Fruit fly (Drosophila melanogaster) whole organism, pupa: ENCODE data around the gene CG13059.
A peak's percentile ranks its signal among the peaks of the same experiment; 100 is the strongest.

Source experiments
- CG15710 ChIP-seq: fragments of 200-800 bp; sonication (Bioruptor generic); optimal IDR thresholded peaks from 2 replicates; lab custom pipeline; 2018; ENCODE audit warnings: missing biosample characterization, mild to moderate bottlenecking, missing genetic modification characterization, moderate library complexity
- CG4496 ChIP-seq: fragments of 200-800 bp; sonication (Bioruptor generic); IDR thresholded peaks from 3 replicates; pipeline ENCODE4 v1.3.6; 2022; ENCODE audit warnings: missing biosample characterization, missing genetic modification characterization
- CG8301 ChIP-seq: fragments of 200-800 bp; sonication (Bioruptor generic); optimal IDR thresholded peaks from 2 replicates; lab custom pipeline; 2018; ENCODE audit warnings: missing biosample characterization, mild to moderate bottlenecking, missing genetic modification characterization
- CG9948 ChIP-seq: fragments of 200-800 bp; sonication (Bioruptor generic); optimal IDR thresholded peaks from 2 replicates; lab custom pipeline; 2018; ENCODE audit warnings: missing biosample characterization, mild to moderate bottlenecking, missing genetic modification characterization, moderate library complexity
- EcR ChIP-seq: fragments of 200-800 bp; sonication (Bioruptor generic); optimal IDR thresholded peaks from 3 replicates; lab custom pipeline; 2019; ENCODE audit warnings: missing biosample characterization, missing genetic modification characterization, mild to moderate bottlenecking, moderate library complexity, missing genetic modification reagents
- Pif1B ChIP-seq: fragments of 200-800 bp; sonication (Bioruptor generic); optimal IDR thresholded peaks from 3 replicates; lab custom pipeline; 2016; ENCODE audit warnings: missing biosample characterization, missing genetic modification characterization
- gl ChIP-seq: fragments of 200-800 bp; sonication (Bioruptor generic); optimal IDR thresholded peaks from 2 replicates; lab custom pipeline; 2018; ENCODE audit warnings: missing biosample characterization, mild to moderate bottlenecking, missing genetic modification characterization

DNA sequence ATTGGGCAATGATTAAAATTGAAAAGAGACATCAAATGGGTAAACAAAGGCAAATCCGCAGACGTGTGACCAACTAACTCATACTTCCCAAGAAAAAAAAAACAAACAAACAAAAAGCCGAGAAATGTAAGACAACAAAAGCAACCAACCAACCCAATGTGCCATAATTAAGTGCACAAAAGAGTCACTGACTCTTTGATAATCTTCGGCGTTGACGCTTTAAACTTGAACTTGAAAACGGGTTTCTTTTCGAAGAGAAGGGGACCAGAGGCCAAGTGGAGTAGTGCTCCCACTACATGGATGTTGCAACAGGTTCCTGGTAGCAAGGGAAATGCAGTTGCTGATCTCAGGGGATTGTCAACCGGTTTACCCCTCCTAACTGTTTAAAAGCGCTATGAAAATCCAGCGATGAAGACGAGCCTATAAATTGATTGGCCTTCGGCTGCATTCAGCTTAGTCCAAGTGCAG, 43.5 kb upstream of the CG13059 start, which contains the start of gene CG13064:
- no peak for TF ChIP-seq CG9948 (tag; lab: Kevin White, UChicago)
- no peak for TF ChIP-seq gl (tag; lab: Kevin White, UChicago)
- peak; percentile 96 for TF ChIP-seq EcR
- TF ChIP-seq CG4496 (GFP tag; lab: Robert Waterston, UW), result no peak; the same call in 2 of the 3 replicates
- no peak for TF ChIP-seq CG15710 (tag; lab: Kevin White, UChicago)
- no peak for TF ChIP-seq CG8301 (tag; lab: Kevin White, UChicago)
- TF ChIP-seq Pif1B, result no peak
